Worm (Caenorhabditis elegans) whole organism, late embryonic: Measurements from ENCODE around the gene F35H8.2.

Source experiments
- ceh-45 ChIP-seq: fragments of 200-800 bp; sonication (Bioruptor generic); IDR thresholded peaks from 2 replicates; pipeline ENCODE4 v1.3.6; 2022; ENCODE audit warnings: missing genetic modification reagents, missing genetic modification characterization, missing compliant biosample characterization
- dmd-4 ChIP-seq: sonication (generic microtip); optimal IDR thresholded peaks from 2 replicates; lab custom pipeline; 2016; ENCODE audit warnings: borderline replicate concordance, missing genetic modification characterization, missing compliant biosample characterization
- elt-4 ChIP-seq: sonication (generic microtip); optimal IDR thresholded peaks from 2 replicates; lab custom pipeline; 2016; ENCODE audit warnings: missing genetic modification characterization, missing compliant biosample characterization
- fax-1 ChIP-seq: sonication (generic microtip); optimal IDR thresholded peaks from 2 replicates; lab custom pipeline; 2016; ENCODE audit warnings: missing genotype, missing genetic modification characterization, missing compliant biosample characterization
- lim-6 ChIP-seq: sonication (generic microtip); optimal IDR thresholded peaks from 2 replicates; lab custom pipeline; 2016; ENCODE audit warnings: missing genetic modification characterization, missing compliant biosample characterization
- nfya-1 ChIP-seq: sonication (generic microtip); optimal IDR thresholded peaks from 2 replicates; lab custom pipeline; 2017; ENCODE audit warnings: missing genetic modification characterization, mild to moderate bottlenecking, missing compliant biosample characterization, antibody characterized with exemption, moderate library complexity
- pha-4 ChIP-seq: fragments of 150-350 bp; optimal IDR thresholded peaks from 2 replicates; lab custom pipeline; 2018; ENCODE audit warnings: missing biosample characterization, missing genetic modification reagents, missing genetic modification characterization
- pqm-1 ChIP-seq: sonication (generic microtip); optimal IDR thresholded peaks from 2 replicates; lab custom pipeline; 2016; ENCODE audit warnings: missing genetic modification characterization, missing compliant biosample characterization
- pros-1 ChIP-seq: fragments of 150-350 bp; optimal IDR thresholded peaks from 2 replicates; lab custom pipeline; 2014; ENCODE audit warnings: missing biosample characterization, missing genetic modification reagents, missing genetic modification characterization
- syd-9 ChIP-seq: sonication (generic microtip); optimal IDR thresholded peaks from 2 replicates; lab custom pipeline; 2016; ENCODE audit warnings: mild to moderate bottlenecking, missing genetic modification characterization, moderate library complexity, missing compliant biosample characterization

- TF ChIP-seq lim-6 (tag; lab: Kevin White, UChicago) (no peak), pros-1 (tag; lab: Kevin White, UChicago) (no peak), dmd-4 (tag; lab: Kevin White, UChicago) (no peak), pha-4 (tag; lab: Kevin White, UChicago) (no peak), syd-9 (no peak), fax-1 (tag; lab: Kevin White, UChicago) (no peak), nfya-1 (tag; lab: Kevin White, UChicago) (no peak), ceh-45 (GFP tag; lab: Robert Waterston, UW) (no peak), pqm-1 (no peak), elt-4 (tag; lab: Kevin White, UChicago) (no peak)
Observed at ce11 chrII:9523539-9524224, 31.6 kb upstream of the F35H8.2 start, which contains the start of gene mex-6.
